Fruit fly (Drosophila melanogaster): ENCODE data around the gene CG5973.

The CG5973 gene

dm6 chr2L:7454112-7454511 is 16.8 kb downstream of the CG5973 start, which contains the start of gene Gr28a:
Gr28a (minus strand) TSS chr2L:7454212.
- TF ChIP-seq CG8478 (optimal IDR thresholded peaks at IDR 0.05) (no peak), CTCF (optimal IDR thresholded peaks at IDR 0.05) (no peak)

dm6 chr2L:7462147-7462546 is 24.9 kb downstream of the CG5973 start, which contains the start of gene Gr28b:
Gr28b (minus strand) TSS chr2L:7462247.
- TF ChIP-seq CG8478 (optimal IDR thresholded peaks at IDR 0.05) (no peak), CTCF (optimal IDR thresholded peaks at IDR 0.05) (no peak)

- TF ChIP-seq CTCF (optimal IDR thresholded peaks at IDR 0.05) (no peak), CG8478 (optimal IDR thresholded peaks at IDR 0.05) (no peak)
Measured at dm6 chr2L:7466304-7466703, 29.0 kb downstream of the CG5973 start, which contains the start of gene CG6055. CG6055 (plus strand) TSS chr2L:7466543.

dm6 chr2L:7473248-7473647 is 36.0 kb downstream of the CG5973 start:
- no peak for TF ChIP-seq CTCF (optimal IDR thresholded peaks at IDR 0.05)
- no peak for TF ChIP-seq CG8478 (optimal IDR thresholded peaks at IDR 0.05)

dm6 chr2L:7474404-7474803 is 37.1 kb downstream of the CG5973 start, which contains the start of gene CG6441:
CG6441 (plus strand) TSS chr2L:7474704.
- TF ChIP-seq CTCF (optimal IDR thresholded peaks at IDR 0.05) (no peak), CG8478 (optimal IDR thresholded peaks at IDR 0.05) (no peak)

- TF ChIP-seq CG8478 (optimal IDR thresholded peaks at IDR 0.05) (no peak), CTCF (optimal IDR thresholded peaks at IDR 0.05) (no peak)
Measured at dm6 chr2L:7486222-7486621, 48.9 kb downstream of the CG5973 start.

- no peak for TF ChIP-seq CTCF (optimal IDR thresholded peaks at IDR 0.05)
- no peak for TF ChIP-seq CG8478 (optimal IDR thresholded peaks at IDR 0.05)
Measured at dm6 chr2L:7491902-7492301, 54.6 kb downstream of the CG5973 start.

dm6 chr2L:7492508-7492907 is 55.2 kb downstream of the CG5973 start:
- TF ChIP-seq CTCF (optimal IDR thresholded peaks at IDR 0.05) (no peak), CG8478 (optimal IDR thresholded peaks at IDR 0.05) (no peak)

- TF ChIP-seq CG8478 (optimal IDR thresholded peaks at IDR 0.05) (no peak), CTCF (optimal IDR thresholded peaks at IDR 0.05) (no peak)
Measured at dm6 chr2L:7493444-7493843, 56.2 kb downstream of the CG5973 start.

- no peak for TF ChIP-seq CG8478 (optimal IDR thresholded peaks at IDR 0.05)
- TF ChIP-seq CTCF (optimal IDR thresholded peaks at IDR 0.05): no peak
Measured at dm6 chr2L:7494341-7495293, 57.3 kb downstream of the CG5973 start.

All from S2 (cell line).